Worm (Caenorhabditis elegans): ENCODE results near the gene C09G4.4.

- TF ChIP-seq pbrm-1 (GFP tag; IDR thresholded peaks at IDR 0.05) (no peak), attf-5 (GFP tag; optimal IDR thresholded peaks at IDR 0.05) (no peak), ceh-91 (GFP tag; IDR thresholded peaks at IDR 0.05) (no peak)
Measured at ce11 chrIV:8472493-8472892, 40.3 kb upstream of the C09G4.4 start, which contains the start of gene oat-1.
